Fruit fly (Drosophila melanogaster) whole organism, embryonic: Measurements from ENCODE around the gene CG11437.

Source experiments
- Ada2b ChIP-seq: fragments of 200-800 bp; sonication (Bioruptor generic); IDR thresholded peaks from 2 replicates; pipeline ENCODE4 v1.3.6; 2022; ENCODE audit warnings: missing biosample characterization, missing genetic modification characterization
- Bgb ChIP-seq: fragments of 200-800 bp; sonication (Bioruptor generic); IDR thresholded peaks from 2 replicates; pipeline ENCODE4 v1.3.6; 2022; ENCODE audit warnings: missing biosample characterization, missing genetic modification characterization; ENCODE audit not compliant: partially characterized antibody
- CG10209 ChIP-seq: fragments of 200-800 bp; sonication (Bioruptor generic); optimal IDR thresholded peaks from 3 replicates; lab custom pipeline; 2017; ENCODE audit warnings: missing biosample characterization, mild to moderate bottlenecking, missing genetic modification characterization, missing genetic modification reagents
- CG10654 ChIP-seq: fragments of 200-800 bp; sonication (Bioruptor generic); optimal IDR thresholded peaks from 2 replicates; lab custom pipeline; 2016; ENCODE audit warnings: missing biosample characterization, missing genetic modification characterization
- CG11085 ChIP-seq: fragments of 200-800 bp; sonication (Bioruptor generic); IDR thresholded peaks from 2 replicates; pipeline ENCODE4 v1.3.6; 2022; ENCODE audit warnings: missing biosample characterization, missing genetic modification characterization
- CG12071 ChIP-seq: fragments of 200-800 bp; sonication (Bioruptor generic); optimal IDR thresholded peaks from 3 replicates; lab custom pipeline; 2018; ENCODE audit warnings: missing biosample characterization, mild to moderate bottlenecking, missing genetic modification characterization
- CG12236 ChIP-seq: fragments of 200-800 bp; sonication (Bioruptor generic); optimal IDR thresholded peaks from 2 replicates; lab custom pipeline; 2016; ENCODE audit warnings: missing biosample characterization, missing genetic modification characterization
- CG13287 ChIP-seq: fragments of 200-800 bp; sonication (Bioruptor generic); IDR thresholded peaks from 2 replicates; pipeline ENCODE4 v1.3.6; 2022; ENCODE audit warnings: missing biosample characterization, missing genetic modification characterization; ENCODE audit not compliant: partially characterized antibody
- CG1647 ChIP-seq: fragments of 200-800 bp; sonication (Bioruptor generic); optimal IDR thresholded peaks from 3 replicates; lab custom pipeline; 2016; ENCODE audit warnings: missing biosample characterization, missing genetic modification characterization
- CG17359 ChIP-seq: fragments of 200-800 bp; sonication (Bioruptor generic); optimal IDR thresholded peaks from 3 replicates; lab custom pipeline; 2018; ENCODE audit warnings: missing biosample characterization, mild to moderate bottlenecking, missing genetic modification characterization, moderate library complexity
- CG18011 ChIP-seq: fragments of 200-800 bp; sonication (Bioruptor generic); optimal IDR thresholded peaks from 2 replicates; lab custom pipeline; 2017; ENCODE audit warnings: missing biosample characterization, missing genetic modification characterization, mild to moderate bottlenecking, moderate library complexity, missing genotype
- CG2712 ChIP-seq: fragments of 200-800 bp; optimal IDR thresholded peaks from 3 replicates; lab custom pipeline; 2019; ENCODE audit warnings: missing biosample characterization, mild to moderate bottlenecking, missing genetic modification characterization, moderate library complexity
- CG3995 ChIP-seq: fragments of 200-800 bp; sonication (Bioruptor generic); optimal IDR thresholded peaks from 3 replicates; lab custom pipeline; 2016; ENCODE audit warnings: missing biosample characterization, missing genetic modification characterization
- CG4424 ChIP-seq: fragments of 200-800 bp; sonication (Bioruptor generic); optimal IDR thresholded peaks from 3 replicates; lab custom pipeline; 2016; ENCODE audit warnings: missing biosample characterization, missing genetic modification characterization
- CG7987 ChIP-seq: fragments of 200-800 bp; sonication (Bioruptor generic); optimal IDR thresholded peaks from 2 replicates; lab custom pipeline; 2018; ENCODE audit warnings: missing biosample characterization, mild to moderate bottlenecking, missing genetic modification characterization, moderate library complexity
- CoRest ChIP-seq: fragments of 200-800 bp; sonication (Bioruptor generic); optimal IDR thresholded peaks from 3 replicates; lab custom pipeline; 2018; ENCODE audit warnings: missing biosample characterization, mild to moderate bottlenecking, missing genetic modification characterization, moderate library complexity
- Deaf1 ChIP-seq: fragments of 200-800 bp; optimal IDR thresholded peaks from 3 replicates; lab custom pipeline; 2019; ENCODE audit warnings: missing biosample characterization, mild to moderate bottlenecking, missing genetic modification characterization, moderate library complexity
- Nf-YA ChIP-seq: fragments of 200-800 bp; sonication (Bioruptor generic); IDR thresholded peaks from 2 replicates; pipeline ENCODE4 v1.3.6; 2022; ENCODE audit warnings: missing biosample characterization, missing genetic modification characterization
- NfI ChIP-seq: fragments of 200-800 bp; sonication (Bioruptor generic); optimal IDR thresholded peaks from 3 replicates; lab custom pipeline; 2018; ENCODE audit warnings: missing biosample characterization, mild to moderate bottlenecking, missing genetic modification characterization, moderate library complexity
- Ravus ChIP-seq: fragments of 200-800 bp; sonication (Bioruptor generic); IDR thresholded peaks from 2 replicates; pipeline ENCODE4 v1.3.6; 2022; ENCODE audit warnings: missing biosample characterization, missing genetic modification characterization
- Rfx ChIP-seq: fragments of 200-800 bp; sonication (Bioruptor generic); IDR thresholded peaks from 2 replicates; pipeline ENCODE4 v1.3.6; 2022; ENCODE audit warnings: missing biosample characterization, missing genetic modification characterization
- Spps ChIP-seq: fragments of 200-800 bp; sonication (Bioruptor generic); optimal IDR thresholded peaks from 2 replicates; lab custom pipeline; 2018; ENCODE audit warnings: missing biosample characterization, mild to moderate bottlenecking, missing genetic modification characterization
- ash1 ChIP-seq: fragments of 200-800 bp; sonication (Bioruptor generic); optimal IDR thresholded peaks from 2 replicates; lab custom pipeline; 2018; ENCODE audit warnings: missing biosample characterization, mild to moderate bottlenecking, missing genetic modification characterization
- bowl ChIP-seq: fragments of 200-800 bp; sonication (Bioruptor generic); IDR thresholded peaks from 2 replicates; pipeline ENCODE4 v1.3.6; 2022; ENCODE audit warnings: missing biosample characterization, missing genetic modification characterization
- br ChIP-seq: fragments of >200 bp; optimal IDR thresholded peaks from 2 replicates; lab custom pipeline; 2017
- corto ChIP-seq: fragments of 200-800 bp; sonication (Bioruptor generic); optimal IDR thresholded peaks from 2 replicates; lab custom pipeline; 2016; ENCODE audit warnings: missing biosample characterization, mild to moderate bottlenecking, missing genetic modification characterization, moderate library complexity
- en ChIP-seq: fragments of 200-800 bp; sonication (Bioruptor generic); optimal IDR thresholded peaks from 2 replicates; lab custom pipeline; 2016; ENCODE audit warnings: missing biosample characterization, missing genetic modification characterization
- grau ChIP-seq: fragments of 200-800 bp; optimal IDR thresholded peaks from 3 replicates; lab custom pipeline; 2019; ENCODE audit warnings: missing biosample characterization, mild to moderate bottlenecking, missing genetic modification characterization, moderate library complexity
- h ChIP-seq: fragments of >200 bp; optimal IDR thresholded peaks from 2 replicates; lab custom pipeline; 2017
- her ChIP-seq: fragments of 200-800 bp; sonication (Bioruptor generic); optimal IDR thresholded peaks from 2 replicates; lab custom pipeline; 2016; ENCODE audit warnings: missing biosample characterization, missing genetic modification characterization
- lab ChIP-seq: fragments of 200-800 bp; sonication (Bioruptor generic); optimal IDR thresholded peaks from 3 replicates; lab custom pipeline; 2017; ENCODE audit warnings: missing biosample characterization, missing genetic modification characterization, mild to moderate bottlenecking, moderate library complexity, missing genetic modification reagents
- mam ChIP-seq: fragments of 200-800 bp; sonication (Bioruptor generic); optimal IDR thresholded peaks from 3 replicates; lab custom pipeline; 2016; ENCODE audit warnings: missing biosample characterization, missing genetic modification characterization
- nerfin-2 ChIP-seq: fragments of 200-800 bp; sonication (Bioruptor generic); IDR thresholded peaks from 2 replicates; pipeline ENCODE4 v1.3.6; 2022; ENCODE audit warnings: missing biosample characterization, missing genetic modification characterization; ENCODE audit not compliant: partially characterized antibody
- oc ChIP-seq: fragments of 200-800 bp; sonication (Bioruptor generic); optimal IDR thresholded peaks from 2 replicates; lab custom pipeline; 2018; ENCODE audit warnings: missing biosample characterization, mild to moderate bottlenecking, missing genetic modification characterization, moderate library complexity
- pan ChIP-seq, 4 experiments: fragments of >200 bp in 3 of 4; fragments of 200-800 bp in 1 of 4; sonication (Bioruptor generic) in 1 of 4; optimal IDR thresholded peaks in 3 of 4; IDR thresholded peaks in 1 of 4; 2 replicates each; pipeline versions ENCODE4 v1.3.6 to Lab custom; 2017 to 2022; ENCODE audit warnings: missing biosample characterization in 2 of 4, missing genetic modification characterization in 2 of 4, mixed read lengths in 1 of 4
- peb ChIP-seq: fragments of 200-800 bp; sonication (Bioruptor generic); IDR thresholded peaks from 2 replicates; pipeline ENCODE4 v1.3.6; 2022; ENCODE audit warnings: missing biosample characterization, missing genetic modification characterization
- pnt ChIP-seq: fragments of 200-800 bp; sonication (Bioruptor generic); optimal IDR thresholded peaks from 3 replicates; lab custom pipeline; 2016; ENCODE audit warnings: missing biosample characterization, missing genetic modification characterization
- pros ChIP-seq: fragments of 200-800 bp; sonication (Bioruptor generic); optimal IDR thresholded peaks from 3 replicates; lab custom pipeline; 2019; ENCODE audit warnings: missing biosample characterization, mild to moderate bottlenecking, missing genetic modification characterization, moderate library complexity
- sisA ChIP-seq: fragments of 200-800 bp; sonication (Bioruptor generic); IDR thresholded peaks from 2 replicates; pipeline ENCODE4 v1.3.6; 2022; ENCODE audit warnings: missing biosample characterization, missing genetic modification characterization
- slou ChIP-seq: fragments of 200-800 bp; sonication (Bioruptor generic); optimal IDR thresholded peaks from 3 replicates; lab custom pipeline; 2016; ENCODE audit warnings: missing biosample characterization, missing genetic modification characterization
- zen2 ChIP-seq: fragments of 200-800 bp; sonication (Bioruptor generic); IDR thresholded peaks from 3 replicates; pipeline ENCODE4 v1.3.6; 2022; ENCODE audit warnings: missing biosample characterization, missing genetic modification characterization; ENCODE audit not compliant: partially characterized antibody

The CG11437 gene

dm6 chr3L:22471586-22472291, 3.1 kb downstream of the CG11437 start (continued):
- TF ChIP-seq ash1 (GFP tag; lab: Kevin White, UChicago) (no peak), corto (no peak), CG13287 (GFP tag; lab: Robert Waterston, UW) (no peak), CG10209 (peak; percentile 66), oc (peak; percentile 36), Rfx (GFP tag; lab: Robert Waterston, UW) (peak; percentile 73), CG3995 (GFP tag; lab: Kevin White, UChicago) (no peak), CG17359 (no peak), CG2712 (tag; lab: Kevin White, UChicago) (no peak), zen2 (GFP tag; lab: Robert Waterston, UW) (no peak), CG12071 (GFP tag; lab: Kevin White, UChicago) (no peak), CG1647 (no peak), peb (GFP tag; lab: Robert Waterston, UW) (no peak), br (lab: Kevin White, UChicago) (no peak), Nf-YA (GFP tag; lab: Robert Waterston, UW) (no peak), CG4424 (GFP tag; lab: Kevin White, UChicago) (no peak), bowl (GFP tag; lab: Robert Waterston, UW) (no peak), CG11085 (GFP tag; lab: Robert Waterston, UW) (no peak), NfI (GFP tag; lab: Kevin White, UChicago) (peak; percentile 59), Bgb (GFP tag; lab: Robert Waterston, UW) (no peak), pnt (GFP tag; lab: Kevin White, UChicago) (no peak), en (no peak), Ravus (GFP tag; lab: Robert Waterston, UW) (no peak; the same call in 1 of the 2 replicates), sisA (GFP tag; lab: Robert Waterston, UW) (peak; percentile 10; the same call in 1 of the 2 replicates), CG18011 (no peak), Spps (tag; lab: Kevin White, UChicago) (no peak), pan (optimal IDR thresholded peaks at IDR 0.05; lab: Kevin White, UChicago) (no peak), pan (GFP tag; optimal IDR thresholded peaks at IDR 0.05 in 1 of 2, IDR thresholded peaks at IDR 0.05 in 1 of 2) (peak in 1 of 2 experiments; percentile 46), grau (peak; percentile 77), mam (GFP tag; lab: Kevin White, UChicago) (no peak), Ada2b (peak; percentile 56; the same call in 1 of the 2 replicates), her (GFP tag; lab: Kevin White, UChicago) (no peak), pros (GFP tag; lab: Kevin White, UChicago) (no peak), slou (GFP tag; lab: Kevin White, UChicago) (no peak), nerfin-2 (no peak), CG12236 (GFP tag; lab: Kevin White, UChicago) (no peak), Deaf1 (tag; lab: Kevin White, UChicago) (peak; percentile 27), CG7987 (GFP tag; lab: Kevin White, UChicago) (no peak), lab (GFP tag; lab: Kevin White, UChicago) (peak; percentile 84), h (lab: Kevin White, UChicago) (no peak), CoRest (tag; lab: Kevin White, UChicago) (peak; percentile 67), CG10654 (GFP tag; lab: Kevin White, UChicago) (no peak)
